Worm (Caenorhabditis elegans) whole organism, L2 larva: ENCODE measurements around the gene cnc-11.

Experiments used
- R02D3.7 ChIP-seq: fragments of 150-350 bp; optimal IDR thresholded peaks from 2 replicates; lab custom pipeline; 2014; ENCODE audit warnings: missing biosample characterization, missing genetic modification characterization
- ama-1 ChIP-seq: fragments of 150-350 bp; optimal IDR thresholded peaks from 2 replicates; lab custom pipeline; 2018; ENCODE audit warnings: inconsistent platforms
- elt-1 ChIP-seq: fragments of 150-350 bp; optimal IDR thresholded peaks from 2 replicates; lab custom pipeline; 2014; ENCODE audit warnings: missing biosample characterization, missing genetic modification characterization
- elt-3 ChIP-seq: sonication (generic microtip); optimal IDR thresholded peaks from 2 replicates; lab custom pipeline; 2017; ENCODE audit warnings: missing biosample characterization, missing genetic modification characterization
- fos-1 ChIP-seq: fragments of 150-350 bp; optimal IDR thresholded peaks from 2 replicates; lab custom pipeline; 2014; ENCODE audit warnings: missing biosample characterization, missing genetic modification characterization
- lin-39 ChIP-seq: fragments of 150-350 bp; optimal IDR thresholded peaks from 2 replicates; lab custom pipeline; 2014; ENCODE audit warnings: missing biosample characterization, missing genetic modification reagents, missing genetic modification characterization
- nhr-237 ChIP-seq: fragments of 150-350 bp; optimal IDR thresholded peaks from 2 replicates; lab custom pipeline; 2014; ENCODE audit warnings: missing biosample characterization, missing genetic modification characterization
- nhr-25 ChIP-seq: fragments of 150-350 bp; sonication (generic microtip); optimal IDR thresholded peaks from 3 replicates; lab custom pipeline; 2014; ENCODE audit warnings: missing biosample characterization, missing genetic modification characterization
- nhr-77 ChIP-seq: fragments of 150-350 bp; optimal IDR thresholded peaks from 2 replicates; lab custom pipeline; 2014; ENCODE audit warnings: missing biosample characterization, missing genetic modification characterization
- sem-4 ChIP-seq: fragments of 150-350 bp; optimal IDR thresholded peaks from 2 replicates; lab custom pipeline; 2014; ENCODE audit warnings: missing biosample characterization, missing genetic modification reagents, missing genetic modification characterization
- unc-55 ChIP-seq: fragments of 150-350 bp; sonication (generic microtip); optimal IDR thresholded peaks from 3 replicates; lab custom pipeline; 2014; ENCODE audit warnings: missing biosample characterization, missing genetic modification reagents, missing genetic modification characterization
- ztf-4 ChIP-seq: fragments of 150-350 bp; optimal IDR thresholded peaks from 2 replicates; lab custom pipeline; 2014; ENCODE audit warnings: missing biosample characterization, missing genetic modification characterization

- TF ChIP-seq lin-39 (tag; lab: Kevin White, UChicago) (no peak), unc-55 (no peak), elt-1 (no peak), R02D3.7 (no peak), nhr-237 (tag; lab: Kevin White, UChicago) (no peak), elt-3 (tag; lab: Kevin White, UChicago) (no peak), nhr-77 (no peak), ztf-4 (tag; lab: Kevin White, UChicago) (no peak), ama-1 (lab: Kevin White, UChicago) (no peak), sem-4 (tag; lab: Kevin White, UChicago) (no peak), fos-1 (tag; lab: Kevin White, UChicago) (no peak), nhr-25 (tag; lab: Kevin White, UChicago) (no peak)
Measured at ce11 chrV:1433419-1433765, 8.8 kb upstream of the cnc-11 start.
